Worm (Caenorhabditis elegans) whole organism, L4 larva: ENCODE data around the gene W03G11.3.

Experiments used
- F10B5.3 ChIP-seq: sonication (generic microtip); optimal IDR thresholded peaks from 2 replicates; lab custom pipeline; 2016; ENCODE audit warnings: mild to moderate bottlenecking, missing genetic modification characterization, missing compliant biosample characterization
- F37D6.2 ChIP-seq: sonication (generic microtip); optimal IDR thresholded peaks from 2 replicates; lab custom pipeline; 2016; ENCODE audit warnings: mild to moderate bottlenecking, missing genetic modification characterization, missing compliant biosample characterization
- F44E2.7 ChIP-seq: fragments of 200-800 bp; sonication (Bioruptor generic); IDR thresholded peaks from 2 replicates; pipeline ENCODE4 v2.1.2; 2022; ENCODE audit warnings: missing genetic modification characterization, missing compliant biosample characterization
- T26A8.4 ChIP-seq: fragments of 200-800 bp; sonication (Bioruptor generic); IDR thresholded peaks from 2 replicates; pipeline ENCODE4 v1.3.6; 2022; ENCODE audit warnings: missing genetic modification characterization, missing compliant biosample characterization
- Y105C5A.15 ChIP-seq: fragments of 200-800 bp; sonication (Bioruptor generic); IDR thresholded peaks from 2 replicates; pipeline ENCODE4 v1.3.6; 2022; ENCODE audit warnings: missing genetic modification characterization, missing compliant biosample characterization
- Y48G9A.11 ChIP-seq: fragments of 200-800 bp; sonication (Bioruptor generic); IDR thresholded peaks from 2 replicates; pipeline ENCODE4 v1.3.6; 2022; ENCODE audit warnings: missing genetic modification reagents, missing genetic modification characterization, missing compliant biosample characterization
- Y5F2A.4 ChIP-seq: fragments of 200-800 bp; sonication (Bioruptor generic); optimal IDR thresholded peaks from 2 replicates; lab custom pipeline; 2018; ENCODE audit warnings: mild to moderate bottlenecking, missing genetic modification characterization, missing compliant biosample characterization
- ZK337.2 ChIP-seq: fragments of 200-800 bp; sonication (Bioruptor generic); IDR thresholded peaks from 2 replicates; pipeline ENCODE4 v1.3.6; 2022; ENCODE audit warnings: missing genetic modification reagents, missing genetic modification characterization, missing compliant biosample characterization
- ZK546.5 ChIP-seq, 2 experiments: sonication (generic microtip); optimal IDR thresholded peaks; 2 replicates each; lab custom pipeline; 2017; ENCODE audit warnings: missing biosample characterization in 2 of 2, missing genetic modification characterization in 2 of 2
- attf-4 ChIP-seq: sonication (generic microtip); optimal IDR thresholded peaks from 3 replicates; lab custom pipeline; 2017; ENCODE audit warnings: missing biosample characterization, missing genetic modification characterization
- ceh-44 ChIP-seq: fragments of 200-800 bp; sonication (Bioruptor generic); IDR thresholded peaks from 2 replicates; pipeline ENCODE4 v1.3.6; 2022; ENCODE audit warnings: missing genetic modification reagents, missing genetic modification characterization, missing compliant biosample characterization
- daf-8 ChIP-seq: fragments of 200-800 bp; sonication (Bioruptor generic); IDR thresholded peaks from 2 replicates; pipeline ENCODE4 v1.3.6; 2022; ENCODE audit warnings: missing genetic modification characterization, missing compliant biosample characterization
- dmd-9 ChIP-seq: fragments of 200-800 bp; sonication (Bioruptor generic); IDR thresholded peaks from 2 replicates; pipeline ENCODE4 v1.3.6; 2022; ENCODE audit warnings: missing genetic modification reagents, missing genetic modification characterization, missing compliant biosample characterization
- dpl-1 ChIP-seq: fragments of 150-350 bp; optimal IDR thresholded peaks from 2 replicates; lab custom pipeline; 2014; ENCODE audit warnings: missing biosample characterization, missing genetic modification reagents, missing genetic modification characterization
- egl-43 ChIP-seq: fragments of 200-800 bp; sonication (Bioruptor generic); IDR thresholded peaks from 2 replicates; pipeline ENCODE4 v1.3.6; 2022; ENCODE audit warnings: missing genetic modification reagents, missing genetic modification characterization, missing compliant biosample characterization
- hif-1 ChIP-seq, 2 experiments: sonication (generic microtip); optimal IDR thresholded peaks; 2 replicates each; lab custom pipeline; 2016 to 2017; ENCODE audit warnings: missing compliant biosample characterization in 2 of 2, missing genetic modification characterization in 2 of 2, missing genetic modification reagents in 2 of 2, missing genotype in 2 of 2, mild to moderate bottlenecking in 1 of 2
- jun-1 ChIP-seq: fragments of 150-350 bp; optimal IDR thresholded peaks from 2 replicates; lab custom pipeline; 2014; ENCODE audit warnings: missing biosample characterization, missing genetic modification reagents, missing genetic modification characterization
- lin-13 ChIP-seq: fragments of 150-350 bp; optimal IDR thresholded peaks from 2 replicates; lab custom pipeline; 2014; ENCODE audit warnings: missing biosample characterization, missing genetic modification reagents, missing genetic modification characterization
- lin-15B ChIP-seq: fragments of 150-350 bp; sonication (generic microtip); optimal IDR thresholded peaks from 3 replicates; lab custom pipeline; 2014; ENCODE audit warnings: missing biosample characterization, missing genetic modification characterization
- lin-38 ChIP-seq: fragments of 200-800 bp; sonication (Bioruptor generic); IDR thresholded peaks from 2 replicates; pipeline ENCODE4 v1.3.6; 2022; ENCODE audit warnings: missing genetic modification reagents, missing genetic modification characterization, missing compliant biosample characterization
- lin-39 ChIP-seq: fragments of 150-350 bp; optimal IDR thresholded peaks from 2 replicates; lab custom pipeline; 2014; ENCODE audit warnings: missing biosample characterization, missing genetic modification reagents, missing genetic modification characterization
- lir-3 ChIP-seq: sonication (generic microtip); optimal IDR thresholded peaks from 2 replicates; lab custom pipeline; 2016; ENCODE audit warnings: mild to moderate bottlenecking, missing genetic modification characterization, missing compliant biosample characterization
- madf-9 ChIP-seq: fragments of 200-800 bp; sonication (Bioruptor generic); conservative IDR thresholded peaks from 2 replicates; pipeline ENCODE4 v1.3.6; 2022; ENCODE audit warnings: missing genetic modification reagents, missing genetic modification characterization, missing compliant biosample characterization
- mdl-1 ChIP-seq, 2 experiments: fragments of 150-350 bp in 1 of 2; sonication (generic microtip) in 1 of 2; optimal IDR thresholded peaks; 2 replicates each; lab custom pipeline; 2014 to 2017; ENCODE audit warnings: missing biosample characterization in 2 of 2, missing genetic modification characterization in 2 of 2
- mep-1 ChIP-seq: fragments of 150-350 bp; sonication (generic microtip); optimal IDR thresholded peaks from 3 replicates; lab custom pipeline; 2014; ENCODE audit warnings: missing biosample characterization, missing genetic modification characterization
- mxl-3 ChIP-seq: fragments of 200-800 bp; sonication (Bioruptor generic); optimal IDR thresholded peaks from 2 replicates; lab custom pipeline; 2018; ENCODE audit warnings: mild to moderate bottlenecking, missing genetic modification characterization, missing compliant biosample characterization
- nhr-10 ChIP-seq: fragments of 150-350 bp; optimal IDR thresholded peaks from 2 replicates; lab custom pipeline; 2014; ENCODE audit warnings: missing biosample characterization, missing genetic modification characterization
- nhr-11 ChIP-seq: fragments of 150-350 bp; optimal IDR thresholded peaks from 2 replicates; lab custom pipeline; 2014; ENCODE audit warnings: missing biosample characterization, missing genetic modification characterization
- nhr-111 ChIP-seq: fragments of 200-800 bp; sonication (Bioruptor generic); optimal IDR thresholded peaks from 2 replicates; lab custom pipeline; 2018; ENCODE audit warnings: mild to moderate bottlenecking, missing genetic modification characterization, missing compliant biosample characterization
- nhr-237 ChIP-seq: sonication (generic microtip); optimal IDR thresholded peaks from 2 replicates; lab custom pipeline; 2017; ENCODE audit warnings: missing biosample characterization, missing genetic modification characterization
- nhr-28 ChIP-seq: fragments of 150-350 bp; optimal IDR thresholded peaks from 2 replicates; lab custom pipeline; 2014; ENCODE audit warnings: missing biosample characterization, missing genetic modification characterization
- nhr-48 ChIP-seq: sonication (generic microtip); optimal IDR thresholded peaks from 2 replicates; lab custom pipeline; 2016; ENCODE audit warnings: mild to moderate bottlenecking, missing genetic modification characterization, missing compliant biosample characterization
- nhr-76 ChIP-seq: fragments of 150-350 bp; optimal IDR thresholded peaks from 2 replicates; lab custom pipeline; 2014; ENCODE audit warnings: missing biosample characterization, missing genetic modification characterization
- nhr-77 ChIP-seq: fragments of 150-350 bp; optimal IDR thresholded peaks from 2 replicates; lab custom pipeline; 2014; ENCODE audit warnings: missing biosample characterization, missing genetic modification characterization
- pha-4 ChIP-seq, 2 experiments: fragments of 150-350 bp in 1 of 2; fragments of 200-800 bp in 1 of 2; sonication (Bioruptor generic) in 1 of 2; IDR thresholded peaks in 1 of 2; optimal IDR thresholded peaks in 1 of 2; 2 replicates each; pipeline versions ENCODE4 v1.3.6 to Lab custom; 2014 to 2022; ENCODE audit warnings: missing genetic modification characterization in 2 of 2, missing genetic modification reagents in 2 of 2, missing biosample characterization in 1 of 2, missing compliant biosample characterization in 1 of 2
- pqm-1 ChIP-seq: sonication (generic microtip); optimal IDR thresholded peaks from 2 replicates; lab custom pipeline; 2017; ENCODE audit warnings: missing biosample characterization, missing genetic modification characterization
- rbr-2 ChIP-seq: sonication (generic microtip); optimal IDR thresholded peaks from 2 replicates; lab custom pipeline; 2016; ENCODE audit warnings: missing genotype, missing genetic modification characterization, missing compliant biosample characterization
- skn-1 ChIP-seq: fragments of 150-350 bp; optimal IDR thresholded peaks from 2 replicates; lab custom pipeline; 2014; ENCODE audit warnings: missing biosample characterization, missing genetic modification characterization
- zag-1 ChIP-seq: fragments of 150-350 bp; optimal IDR thresholded peaks from 2 replicates; lab custom pipeline; 2014; ENCODE audit warnings: missing biosample characterization, missing genetic modification characterization
- ztf-7 ChIP-seq: fragments of 150-350 bp; optimal IDR thresholded peaks from 2 replicates; lab custom pipeline; 2014; ENCODE audit warnings: missing biosample characterization, missing genetic modification characterization

W03G11.3 gene

DNA sequence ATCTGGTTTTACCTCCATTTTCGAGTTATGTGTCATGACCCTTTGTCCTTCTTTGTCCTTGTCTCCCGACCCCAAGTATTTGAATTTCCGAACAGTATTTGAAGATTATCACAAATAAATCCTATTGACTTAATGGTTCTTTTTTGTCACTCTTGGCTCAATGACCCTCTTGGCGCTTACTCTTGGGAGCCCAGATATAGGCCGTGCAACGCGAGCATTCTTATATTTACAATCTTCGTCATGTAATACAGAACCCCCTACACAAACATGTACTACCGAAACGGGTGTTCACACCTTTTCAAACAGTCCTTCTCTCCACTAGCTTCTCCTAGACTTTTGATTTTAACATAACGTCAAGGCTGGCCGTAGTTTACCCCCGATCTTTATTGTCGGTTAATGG, 40.1 kb upstream of the W03G11.3 start, which contains the start of gene M153.5:
TSS of gene M153.5 (plus strand) at position 301 of the 400 bp plus-strand sequence.
- TF ChIP-seq zag-1 (no peak), F44E2.7 (GFP tag; lab: Robert Waterston, UW) (no peak), lin-39 (no peak), mdl-1 (tag; optimal IDR thresholded peaks at IDR 0.05; lab: Kevin White, UChicago) (no peak), hif-1 (tag; optimal IDR thresholded peaks at IDR 0.05; lab: Kevin White, UChicago) (no peak), rbr-2 (no peak), nhr-237 (tag; lab: Kevin White, UChicago) (no peak), F37D6.2 (tag; lab: Kevin White, UChicago) (no peak)

DNA sequence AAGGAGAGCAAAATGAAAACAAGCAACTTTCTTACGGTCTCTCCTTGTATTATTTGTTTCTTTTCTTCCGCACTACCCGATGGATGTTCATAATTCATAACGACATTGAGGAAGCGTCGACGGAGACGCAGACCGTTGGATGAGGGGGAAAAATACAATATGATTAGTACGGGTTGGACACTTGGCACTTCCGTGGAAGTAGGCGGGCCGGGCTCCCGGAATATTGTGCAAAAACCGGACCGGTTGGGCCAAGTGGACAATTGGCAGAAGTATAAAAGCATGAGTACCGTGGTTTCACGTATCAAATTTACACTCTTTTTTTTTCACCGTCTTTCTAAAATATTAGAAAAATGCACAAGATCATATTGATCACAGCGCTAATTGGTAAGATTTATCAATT, 39.0 kb upstream of the W03G11.3 start, which contains the start of gene M153.3:
TSS of gene M153.3 (plus strand) at position 301 of the 400 bp plus-strand sequence.
- no peak for TF ChIP-seq lir-3
- no peak for TF ChIP-seq mdl-1 (tag; optimal IDR thresholded peaks at IDR 0.05; lab: Kevin White, UChicago)
- TF ChIP-seq jun-1 (tag; lab: Kevin White, UChicago) = no peak
- no peak for TF ChIP-seq madf-9 (GFP tag; lab: Robert Waterston, UW)
- TF ChIP-seq Y48G9A.11 (GFP tag; lab: Robert Waterston, UW) = no peak
- TF ChIP-seq F44E2.7 (GFP tag; lab: Robert Waterston, UW) = no peak
- TF ChIP-seq nhr-77 (tag; lab: Kevin White, UChicago) = no peak
- no peak for TF ChIP-seq mep-1 (tag; lab: Kevin White, UChicago)
- no peak for TF ChIP-seq dmd-9 (GFP tag; lab: Robert Waterston, UW)
- TF ChIP-seq nhr-76 (tag; lab: Kevin White, UChicago) = no peak
- TF ChIP-seq ZK546.5 (tag; optimal IDR thresholded peaks at IDR 0.05; lab: Kevin White, UChicago) = no peak
- no peak for TF ChIP-seq egl-43
- TF ChIP-seq nhr-48 (tag; lab: Kevin White, UChicago) = no peak
- TF ChIP-seq zag-1 = no peak
- no peak for TF ChIP-seq F10B5.3 (tag; lab: Kevin White, UChicago)
- TF ChIP-seq lin-15B (tag; lab: Kevin White, UChicago) = no peak
- no peak for TF ChIP-seq daf-8 (GFP tag; lab: Robert Waterston, UW)
- no peak for TF ChIP-seq skn-1 (tag; lab: Kevin White, UChicago)
- no peak for TF ChIP-seq F37D6.2 (tag; lab: Kevin White, UChicago)

DNA sequence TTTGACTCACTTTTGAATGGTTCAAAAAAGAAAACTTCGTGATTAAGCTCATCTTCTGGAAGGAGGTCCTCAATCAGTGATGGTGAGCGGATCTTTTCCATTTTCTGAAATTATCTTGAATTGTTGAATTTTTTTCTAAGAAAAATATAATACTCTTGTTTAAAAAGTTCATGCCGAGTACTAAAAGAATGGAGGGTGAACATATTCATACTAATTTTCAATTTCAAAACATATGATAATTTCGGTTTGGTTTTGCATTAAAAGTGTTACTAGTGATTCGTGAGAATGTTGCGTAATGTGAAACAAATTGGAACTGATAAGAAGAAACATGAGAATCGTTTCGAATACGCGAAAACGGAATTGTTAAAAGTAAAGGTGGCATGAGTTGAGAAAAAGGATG, 37.4 kb upstream of the W03G11.3 start, which contains the start of gene lyst-1:
TSS of gene lyst-1 (minus strand) at position 101 of the 400 bp plus-strand sequence.
- TF ChIP-seq dpl-1 (no peak), T26A8.4 (GFP tag; lab: Robert Waterston, UW) (no peak), mxl-3 (GFP tag; lab: Kevin White, UChicago) (no peak)

DNA sequence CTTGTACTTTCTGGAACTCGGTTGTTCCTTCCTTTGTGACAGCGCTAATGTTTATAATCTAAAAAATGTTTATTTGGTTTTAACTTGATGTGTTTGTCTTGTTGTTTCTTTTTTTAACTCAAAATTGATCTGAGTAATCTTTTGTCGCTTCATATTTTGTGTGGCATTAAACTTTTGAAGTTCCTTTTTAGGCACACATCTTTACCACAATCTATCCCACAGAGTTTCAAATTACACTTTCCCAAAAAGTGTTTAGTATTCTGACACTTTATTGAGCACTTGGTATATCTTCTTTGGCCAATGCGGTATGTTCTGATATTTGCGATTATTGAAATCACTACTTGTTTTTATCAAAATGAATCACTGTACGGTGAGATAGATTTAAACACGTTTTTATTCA, 21.7 kb upstream of the W03G11.3 start, which contains the start of gene lgc-18:
TSS of gene lgc-18 (plus strand) at position 301 of the 400 bp plus-strand sequence.
- TF ChIP-seq attf-4 (tag; lab: Kevin White, UChicago) (no peak), F44E2.7 (GFP tag; lab: Robert Waterston, UW) (no peak)

DNA sequence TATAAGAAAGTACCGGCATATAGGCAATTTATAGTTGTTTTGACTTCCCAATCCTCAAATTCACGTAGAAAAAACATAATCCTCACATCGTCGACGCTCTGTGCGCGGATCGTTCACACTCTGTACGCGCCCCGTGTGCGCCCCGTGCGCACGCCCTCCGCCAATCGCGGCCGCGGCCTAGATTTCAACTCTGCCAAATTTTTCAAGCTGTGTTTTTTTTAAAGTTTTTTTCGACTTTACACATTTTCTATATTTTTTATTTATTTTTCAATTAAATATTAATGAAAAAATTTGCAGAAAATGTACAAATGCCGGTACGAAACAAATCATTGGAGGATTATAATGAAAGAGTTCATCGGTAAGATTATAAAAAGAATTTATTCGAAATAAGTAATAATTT, 19.5 kb upstream of the W03G11.3 start, which contains the start of gene T01H10.11:
TSS of gene T01H10.11 (plus strand) at position 301 of the 400 bp plus-strand sequence.
- TF ChIP-seq nhr-10 (no peak), ceh-44 (GFP tag; lab: Robert Waterston, UW) (no peak), lin-13 (GFP tag; lab: Kevin White, UChicago) (no peak), rbr-2 (no peak), ZK337.2 (GFP tag; lab: Robert Waterston, UW) (no peak), F10B5.3 (tag; lab: Kevin White, UChicago) (no peak), pha-4 (GFP tag; IDR thresholded peaks at IDR 0.05; lab: Robert Waterston, UW) (no peak), pha-4 (tag; optimal IDR thresholded peaks at IDR 0.05; lab: Kevin White, UChicago) (no peak), ztf-7 (tag; lab: Kevin White, UChicago) (no peak), nhr-111 (GFP tag; lab: Kevin White, UChicago) (no peak), nhr-11 (tag; lab: Kevin White, UChicago) (no peak), egl-43 (no peak), jun-1 (tag; lab: Kevin White, UChicago) (no peak), Y5F2A.4 (no peak), nhr-28 (tag; lab: Kevin White, UChicago) (no peak), mep-1 (tag; lab: Kevin White, UChicago) (no peak), daf-8 (GFP tag; lab: Robert Waterston, UW) (no peak), lir-3 (no peak), pqm-1 (tag; lab: Kevin White, UChicago) (no peak), Y105C5A.15 (GFP tag; lab: Robert Waterston, UW) (no peak), lin-38 (GFP tag; lab: Robert Waterston, UW) (no peak)
